Worm (Caenorhabditis elegans) whole organism, early embryonic: Measurements from ENCODE around the gene ZK1307.7.

Experiments
- B0310.2 ChIP-seq: sonication (generic microtip); optimal IDR thresholded peaks from 2 replicates; lab custom pipeline; 2016; ENCODE audit warnings: mild to moderate bottlenecking, missing genetic modification characterization, missing compliant biosample characterization
- F13C5.2 ChIP-seq: sonication (generic microtip); optimal IDR thresholded peaks from 2 replicates; lab custom pipeline; 2017; ENCODE audit warnings: mild to moderate bottlenecking, missing genetic modification characterization, inconsistent platforms, missing compliant biosample characterization
- aly-1 ChIP-seq: sonication (generic microtip); optimal IDR thresholded peaks from 2 replicates; lab custom pipeline; 2016; ENCODE audit warnings: missing genetic modification characterization, missing compliant biosample characterization
- ama-1 ChIP-seq: fragments of 150-350 bp; optimal IDR thresholded peaks from 2 replicates; lab custom pipeline; 2014
- ceh-13 ChIP-seq: fragments of 200-800 bp; sonication (Bioruptor generic); optimal IDR thresholded peaks from 2 replicates; lab custom pipeline; 2018; ENCODE audit warnings: mild to moderate bottlenecking, missing genetic modification characterization, missing compliant biosample characterization
- ceh-36 ChIP-seq: sonication (generic microtip); optimal IDR thresholded peaks from 2 replicates; lab custom pipeline; 2016; ENCODE audit warnings: missing genetic modification characterization, inconsistent platforms, missing compliant biosample characterization
- ets-7 ChIP-seq: sonication (generic microtip); optimal IDR thresholded peaks from 2 replicates; lab custom pipeline; 2016; ENCODE audit warnings: missing genotype, missing genetic modification characterization, missing compliant biosample characterization
- flt-1 ChIP-seq: fragments of 200-800 bp; sonication (Bioruptor generic); IDR thresholded peaks from 2 replicates; pipeline ENCODE4 v1.3.6; 2022; ENCODE audit warnings: missing genetic modification characterization, missing compliant biosample characterization
- hmbx-1 ChIP-seq: sonication (generic microtip); optimal IDR thresholded peaks from 2 replicates; lab custom pipeline; 2016; ENCODE audit warnings: mild to moderate bottlenecking, missing genetic modification characterization, missing compliant biosample characterization
- hmg-4 ChIP-seq: fragments of 200-800 bp; sonication (Bioruptor generic); optimal IDR thresholded peaks from 2 replicates; lab custom pipeline; 2018; ENCODE audit warnings: mild to moderate bottlenecking, missing genetic modification characterization, missing compliant biosample characterization
- hnd-1 ChIP-seq: sonication (generic microtip); optimal IDR thresholded peaks from 2 replicates; lab custom pipeline; 2016; ENCODE audit warnings: missing genetic modification characterization, missing compliant biosample characterization
- pes-1 ChIP-seq: fragments of 200-800 bp; sonication (Bioruptor generic); IDR thresholded peaks from 2 replicates; pipeline ENCODE4 v1.3.6; 2022; ENCODE audit warnings: missing genetic modification reagents, missing genetic modification characterization, missing compliant biosample characterization
- scrt-1 ChIP-seq: fragments of 200-800 bp; sonication (Bioruptor generic); IDR thresholded peaks from 2 replicates; pipeline ENCODE4 v1.3.6; 2022; ENCODE audit warnings: missing genetic modification characterization, missing compliant biosample characterization
- sea-1 ChIP-seq: fragments of 200-800 bp; sonication (Bioruptor generic); conservative IDR thresholded peaks from 2 replicates; pipeline ENCODE4 v1.3.6; 2022; ENCODE audit warnings: missing genetic modification characterization, missing compliant biosample characterization
- tbx-11 ChIP-seq: fragments of 200-800 bp; sonication (Bioruptor generic); IDR thresholded peaks from 2 replicates; pipeline ENCODE4 v1.3.6; 2022; ENCODE audit warnings: missing genetic modification characterization, missing compliant biosample characterization
- tbx-37 ChIP-seq: fragments of 200-800 bp; sonication (Bioruptor generic); conservative IDR thresholded peaks from 2 replicates; pipeline ENCODE4 v1.3.6; 2022; ENCODE audit warnings: missing genetic modification reagents, missing genetic modification characterization, missing compliant biosample characterization
- tra-4 ChIP-seq: sonication (generic microtip); optimal IDR thresholded peaks from 2 replicates; lab custom pipeline; 2017; ENCODE audit warnings: missing genetic modification characterization, missing compliant biosample characterization

Gene ZK1307.7

ce11 chrII:9646928-9647838 lies 10.8 kb downstream of the ZK1307.7 start, which contains the start of gene sqv-8:
TSS of gene sqv-8 (plus strand) at chrII:9646978.
- TF ChIP-seq ets-7 (tag; lab: Kevin White, UChicago) (no peak), tbx-37 (no peak), pes-1 (GFP tag; lab: Robert Waterston, UW) (no peak), F13C5.2 (tag; lab: Kevin White, UChicago) (no peak), tra-4 (tag; lab: Kevin White, UChicago) (no peak), hnd-1 (tag; lab: Kevin White, UChicago) (no peak), flt-1 (GFP tag; lab: Robert Waterston, UW) (no peak), hmg-4 (GFP tag; lab: Kevin White, UChicago) (no peak), ceh-36 (tag; lab: Kevin White, UChicago) (no peak), tbx-11 (no peak), sea-1 (GFP tag; lab: Robert Waterston, UW) (no peak), aly-1 (tag; lab: Kevin White, UChicago) (no peak), B0310.2 (tag; lab: Kevin White, UChicago) (no peak), ama-1 (no peak), ceh-13 (GFP tag; lab: Kevin White, UChicago) (no peak)

- no peak for TF ChIP-seq sea-1 (GFP tag; lab: Robert Waterston, UW)
- TF ChIP-seq ama-1: no peak
- no peak for TF ChIP-seq pes-1 (GFP tag; lab: Robert Waterston, UW)
- TF ChIP-seq hmbx-1: no peak
- TF ChIP-seq tbx-11: no peak
- no peak for TF ChIP-seq tbx-37
- no peak for TF ChIP-seq scrt-1
- no peak for TF ChIP-seq B0310.2 (tag; lab: Kevin White, UChicago)
- no peak for TF ChIP-seq flt-1 (GFP tag; lab: Robert Waterston, UW)
- TF ChIP-seq ceh-13 (GFP tag; lab: Kevin White, UChicago): no peak
- no peak for TF ChIP-seq hnd-1 (tag; lab: Kevin White, UChicago)
- TF ChIP-seq ceh-36 (tag; lab: Kevin White, UChicago): no peak
- TF ChIP-seq F13C5.2 (tag; lab: Kevin White, UChicago): no peak
- no peak for TF ChIP-seq aly-1 (tag; lab: Kevin White, UChicago)
- no peak for TF ChIP-seq tra-4 (tag; lab: Kevin White, UChicago)
- no peak for TF ChIP-seq ets-7 (tag; lab: Kevin White, UChicago)
- TF ChIP-seq hmg-4 (GFP tag; lab: Kevin White, UChicago): no peak
Measured at ce11 chrII:9649191-9649590, 12.8 kb downstream of the ZK1307.7 start, which contains the start of gene ZK1307.9. TSS of gene ZK1307.9 (plus strand) at chrII:9649491.

ce11 chrII:9651700-9652099 lies 15.3 kb downstream of the ZK1307.7 start, which contains the start of gene ZK1307.4:
TSS of gene ZK1307.4 (minus strand) at chrII:9651800.
- no peak for TF ChIP-seq tbx-11

DNA sequence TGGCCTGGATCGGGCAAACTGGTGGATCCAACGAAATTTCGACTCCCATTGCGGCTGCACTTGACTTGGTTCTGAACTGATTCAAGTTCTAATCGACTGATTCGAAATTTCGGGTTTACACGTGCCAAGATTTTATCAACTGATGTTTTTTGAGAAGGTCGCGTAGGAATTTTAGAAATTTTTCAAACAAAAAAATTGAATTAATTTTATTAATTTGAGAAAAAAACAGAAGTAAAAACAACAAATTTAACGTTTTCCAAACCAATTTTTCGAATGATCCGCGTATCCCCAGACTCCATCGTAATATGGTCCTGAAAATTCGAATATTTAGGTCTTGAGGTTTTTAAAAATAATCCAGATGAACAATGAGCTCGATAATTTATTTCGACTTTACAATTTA lies 16.5 kb downstream of the ZK1307.7 start, which contains the start of gene ZK1307.3:
Gene ZK1307.3, minus strand, starts transcription at position 101 of the 400 bp plus-strand sequence.
- TF ChIP-seq hnd-1 (tag; lab: Kevin White, UChicago) (no peak), hmbx-1 (no peak), ceh-36 (tag; lab: Kevin White, UChicago) (no peak), tra-4 (tag; lab: Kevin White, UChicago) (no peak), hmg-4 (GFP tag; lab: Kevin White, UChicago) (no peak), ets-7 (tag; lab: Kevin White, UChicago) (no peak), aly-1 (tag; lab: Kevin White, UChicago) (no peak), pes-1 (GFP tag; lab: Robert Waterston, UW) (no peak), tbx-11 (no peak), scrt-1 (no peak), flt-1 (GFP tag; lab: Robert Waterston, UW) (no peak), B0310.2 (tag; lab: Kevin White, UChicago) (no peak), ama-1 (no peak), tbx-37 (no peak), ceh-13 (GFP tag; lab: Kevin White, UChicago) (no peak), F13C5.2 (tag; lab: Kevin White, UChicago) (no peak), sea-1 (GFP tag; lab: Robert Waterston, UW) (no peak)

ce11 chrII:9653679-9654078 lies 17.3 kb downstream of the ZK1307.7 start, which contains the start of gene ZK1307.2:
TSS of gene ZK1307.2 (minus strand) at chrII:9653952.
- no peak for TF ChIP-seq tra-4 (tag; lab: Kevin White, UChicago)
- TF ChIP-seq flt-1 (GFP tag; lab: Robert Waterston, UW): no peak
- TF ChIP-seq ceh-13 (GFP tag; lab: Kevin White, UChicago): no peak
- no peak for TF ChIP-seq tbx-37
- TF ChIP-seq B0310.2 (tag; lab: Kevin White, UChicago): no peak
- TF ChIP-seq aly-1 (tag; lab: Kevin White, UChicago): no peak
- no peak for TF ChIP-seq ets-7 (tag; lab: Kevin White, UChicago)
- TF ChIP-seq F13C5.2 (tag; lab: Kevin White, UChicago): no peak
- no peak for TF ChIP-seq hnd-1 (tag; lab: Kevin White, UChicago)
- no peak for TF ChIP-seq scrt-1
- no peak for TF ChIP-seq ama-1
- TF ChIP-seq ceh-36 (tag; lab: Kevin White, UChicago): no peak
- TF ChIP-seq hmbx-1: no peak
- TF ChIP-seq tbx-11: no peak
- TF ChIP-seq hmg-4 (GFP tag; lab: Kevin White, UChicago): no peak
- no peak for TF ChIP-seq sea-1 (GFP tag; lab: Robert Waterston, UW)
- no peak for TF ChIP-seq pes-1 (GFP tag; lab: Robert Waterston, UW)

DNA sequence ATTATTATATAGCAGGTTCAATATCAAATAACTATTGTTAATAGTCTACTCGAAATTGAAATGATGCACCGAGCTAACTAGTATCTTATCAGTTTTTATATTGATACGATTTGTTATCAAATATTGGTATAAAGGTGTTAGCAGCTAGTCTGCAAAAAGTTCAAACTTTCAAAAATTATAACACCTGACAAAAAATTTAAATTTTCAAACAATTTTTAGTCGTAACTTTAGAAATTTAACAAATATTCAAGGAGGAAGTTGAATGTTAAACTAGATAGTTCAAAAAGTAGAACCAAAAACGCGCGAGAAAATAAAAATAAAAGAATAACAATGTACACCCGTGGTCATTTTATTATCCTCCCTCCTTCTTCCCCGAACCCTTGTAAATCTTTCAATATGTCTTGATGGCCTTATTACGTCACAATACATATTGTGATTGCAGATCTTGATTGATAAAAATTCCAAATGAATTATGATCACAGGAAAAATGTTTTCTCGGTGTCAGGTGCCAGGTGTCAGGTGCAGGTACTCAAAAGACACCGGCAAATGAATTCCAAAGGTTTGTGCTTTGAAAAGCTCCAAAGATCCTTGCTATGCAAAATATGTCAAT lies 19.2 kb downstream of the ZK1307.7 start, which contains the start of gene ZK1307.1:
Gene ZK1307.1, minus strand, starts transcription at position 51 of the 610 bp plus-strand sequence.
- TF ChIP-seq tbx-11 (no peak), hnd-1 (tag; lab: Kevin White, UChicago) (no peak), pes-1 (GFP tag; lab: Robert Waterston, UW) (no peak), aly-1 (tag; lab: Kevin White, UChicago) (no peak), sea-1 (GFP tag; lab: Robert Waterston, UW) (no peak), B0310.2 (tag; lab: Kevin White, UChicago) (no peak), scrt-1 (no peak), tbx-37 (no peak), ceh-36 (tag; lab: Kevin White, UChicago) (no peak), ceh-13 (GFP tag; lab: Kevin White, UChicago) (no peak), F13C5.2 (tag; lab: Kevin White, UChicago) (no peak), tra-4 (tag; lab: Kevin White, UChicago) (no peak), hmg-4 (GFP tag; lab: Kevin White, UChicago) (no peak), hmbx-1 (no peak), ets-7 (tag; lab: Kevin White, UChicago) (no peak)
